Worm (Caenorhabditis elegans) whole organism, early embryonic: ENCODE data around the gene C27B7.5.

Experiments
- B0310.2 ChIP-seq: sonication (generic microtip); optimal IDR thresholded peaks from 2 replicates; lab custom pipeline; 2016; ENCODE audit warnings: mild to moderate bottlenecking, missing genetic modification characterization, missing compliant biosample characterization
- F13C5.2 ChIP-seq: sonication (generic microtip); optimal IDR thresholded peaks from 2 replicates; lab custom pipeline; 2017; ENCODE audit warnings: mild to moderate bottlenecking, missing genetic modification characterization, inconsistent platforms, missing compliant biosample characterization
- aly-1 ChIP-seq: sonication (generic microtip); optimal IDR thresholded peaks from 2 replicates; lab custom pipeline; 2016; ENCODE audit warnings: missing genetic modification characterization, missing compliant biosample characterization
- ama-1 ChIP-seq: fragments of 150-350 bp; optimal IDR thresholded peaks from 2 replicates; lab custom pipeline; 2014
- ceh-13 ChIP-seq: fragments of 200-800 bp; sonication (Bioruptor generic); optimal IDR thresholded peaks from 2 replicates; lab custom pipeline; 2018; ENCODE audit warnings: mild to moderate bottlenecking, missing genetic modification characterization, missing compliant biosample characterization
- ceh-36 ChIP-seq: sonication (generic microtip); optimal IDR thresholded peaks from 2 replicates; lab custom pipeline; 2016; ENCODE audit warnings: missing genetic modification characterization, inconsistent platforms, missing compliant biosample characterization
- ets-7 ChIP-seq: sonication (generic microtip); optimal IDR thresholded peaks from 2 replicates; lab custom pipeline; 2016; ENCODE audit warnings: missing genotype, missing genetic modification characterization, missing compliant biosample characterization
- flt-1 ChIP-seq: fragments of 200-800 bp; sonication (Bioruptor generic); IDR thresholded peaks from 2 replicates; pipeline ENCODE4 v1.3.6; 2022; ENCODE audit warnings: missing genetic modification characterization, missing compliant biosample characterization
- hmbx-1 ChIP-seq: sonication (generic microtip); optimal IDR thresholded peaks from 2 replicates; lab custom pipeline; 2016; ENCODE audit warnings: mild to moderate bottlenecking, missing genetic modification characterization, missing compliant biosample characterization
- hmg-4 ChIP-seq: fragments of 200-800 bp; sonication (Bioruptor generic); optimal IDR thresholded peaks from 2 replicates; lab custom pipeline; 2018; ENCODE audit warnings: mild to moderate bottlenecking, missing genetic modification characterization, missing compliant biosample characterization
- hnd-1 ChIP-seq: sonication (generic microtip); optimal IDR thresholded peaks from 2 replicates; lab custom pipeline; 2016; ENCODE audit warnings: missing genetic modification characterization, missing compliant biosample characterization
- pes-1 ChIP-seq: fragments of 200-800 bp; sonication (Bioruptor generic); IDR thresholded peaks from 2 replicates; pipeline ENCODE4 v1.3.6; 2022; ENCODE audit warnings: missing genetic modification reagents, missing genetic modification characterization, missing compliant biosample characterization
- scrt-1 ChIP-seq: fragments of 200-800 bp; sonication (Bioruptor generic); IDR thresholded peaks from 2 replicates; pipeline ENCODE4 v1.3.6; 2022; ENCODE audit warnings: missing genetic modification characterization, missing compliant biosample characterization
- sea-1 ChIP-seq: fragments of 200-800 bp; sonication (Bioruptor generic); conservative IDR thresholded peaks from 2 replicates; pipeline ENCODE4 v1.3.6; 2022; ENCODE audit warnings: missing genetic modification characterization, missing compliant biosample characterization
- tbx-11 ChIP-seq: fragments of 200-800 bp; sonication (Bioruptor generic); IDR thresholded peaks from 2 replicates; pipeline ENCODE4 v1.3.6; 2022; ENCODE audit warnings: missing genetic modification characterization, missing compliant biosample characterization
- tbx-37 ChIP-seq: fragments of 200-800 bp; sonication (Bioruptor generic); conservative IDR thresholded peaks from 2 replicates; pipeline ENCODE4 v1.3.6; 2022; ENCODE audit warnings: missing genetic modification reagents, missing genetic modification characterization, missing compliant biosample characterization
- tra-4 ChIP-seq: sonication (generic microtip); optimal IDR thresholded peaks from 2 replicates; lab custom pipeline; 2017; ENCODE audit warnings: missing genetic modification characterization, missing compliant biosample characterization

C27B7.5 gene

ce11 chrIV:8925990-8926389 is 24.5 kb downstream of the C27B7.5 start, which contains the start of the genes D1046.2 and cfim-2:
TSS of gene D1046.2 (minus strand) at chrIV:8926067.
TSS of gene cfim-2 (plus strand) at chrIV:8926324.
- no peak for TF ChIP-seq hmbx-1
- TF ChIP-seq sea-1 = no peak
- no peak for TF ChIP-seq aly-1
- no peak for TF ChIP-seq ceh-36
- no peak for TF ChIP-seq tbx-37 (GFP tag; lab: Robert Waterston, UW)
- TF ChIP-seq ceh-13 = no peak
- TF ChIP-seq hnd-1 (tag; lab: Kevin White, UChicago) = no peak
- no peak for TF ChIP-seq F13C5.2 (tag; lab: Kevin White, UChicago)

- TF ChIP-seq ets-7 (tag; lab: Kevin White, UChicago) = no peak
- TF ChIP-seq hnd-1 (tag; lab: Kevin White, UChicago) = no peak
- no peak for TF ChIP-seq scrt-1
Observed at ce11 chrIV:8926511-8926910, 25.1 kb downstream of the C27B7.5 start.

ce11 chrIV:8927093-8927492 is 25.6 kb downstream of the C27B7.5 start:
- peak; percentile 98 for TF ChIP-seq aly-1
- TF ChIP-seq pes-1 (GFP tag; lab: Robert Waterston, UW) = peak; percentile 97
- TF ChIP-seq tra-4 = peak; percentile 97
- peak; percentile 95 for TF ChIP-seq scrt-1
- no peak for TF ChIP-seq ama-1 (lab: Kevin White, UChicago)
- TF ChIP-seq tbx-11 (GFP tag; lab: Robert Waterston, UW) = peak; percentile 99
- peak; percentile 86 for TF ChIP-seq hnd-1 (tag; lab: Kevin White, UChicago)
- peak; percentile 97 for TF ChIP-seq B0310.2 (tag; lab: Kevin White, UChicago)
- peak; percentile 93 for TF ChIP-seq tbx-37 (GFP tag; lab: Robert Waterston, UW)
- TF ChIP-seq F13C5.2 (tag; lab: Kevin White, UChicago) = peak; percentile 96
- peak; percentile 92 for TF ChIP-seq ceh-13
- TF ChIP-seq hmbx-1 = peak; percentile 91
- peak; percentile 97 for TF ChIP-seq flt-1 (GFP tag; lab: Robert Waterston, UW)
- TF ChIP-seq sea-1 = peak; percentile 99
- peak; percentile 94 for TF ChIP-seq ets-7 (tag; lab: Kevin White, UChicago)
- TF ChIP-seq hmg-4 = peak; percentile 98
- TF ChIP-seq ceh-36 = peak; percentile 95

ce11 chrIV:8929942-8930492 is 28.6 kb downstream of the C27B7.5 start, which contains the start of the genes D1046.18 and slc-25A26:
TSS of gene D1046.18 (plus strand) at chrIV:8930242.
TSS of gene slc-25A26 (plus strand) at chrIV:8930442.
- TF ChIP-seq ama-1 (lab: Kevin White, UChicago) = no peak
- no peak for TF ChIP-seq ceh-36
- TF ChIP-seq B0310.2 (tag; lab: Kevin White, UChicago) = no peak
- TF ChIP-seq tbx-11 (GFP tag; lab: Robert Waterston, UW) = no peak
- no peak for TF ChIP-seq ceh-13
- TF ChIP-seq ets-7 (tag; lab: Kevin White, UChicago) = no peak
- no peak for TF ChIP-seq aly-1
- no peak for TF ChIP-seq F13C5.2 (tag; lab: Kevin White, UChicago)
- no peak for TF ChIP-seq scrt-1
- no peak for TF ChIP-seq hmg-4
- no peak for TF ChIP-seq pes-1 (GFP tag; lab: Robert Waterston, UW)
- TF ChIP-seq hmbx-1 = no peak
- no peak for TF ChIP-seq sea-1
- TF ChIP-seq hnd-1 (tag; lab: Kevin White, UChicago) = no peak
- no peak for TF ChIP-seq tra-4
- TF ChIP-seq tbx-37 (GFP tag; lab: Robert Waterston, UW) = no peak

- TF ChIP-seq tbx-37 (GFP tag; lab: Robert Waterston, UW) = no peak
- TF ChIP-seq hmbx-1 = no peak
- no peak for TF ChIP-seq flt-1 (GFP tag; lab: Robert Waterston, UW)
- no peak for TF ChIP-seq ceh-36
- TF ChIP-seq sea-1 = no peak
- TF ChIP-seq tra-4 = no peak
- no peak for TF ChIP-seq ets-7 (tag; lab: Kevin White, UChicago)
- TF ChIP-seq F13C5.2 (tag; lab: Kevin White, UChicago) = no peak
Observed at ce11 chrIV:8933575-8933974, 32.1 kb downstream of the C27B7.5 start, which contains the start of gene D1046.4. TSS of gene D1046.4 (plus strand) at chrIV:8933875.

- TF ChIP-seq ama-1 (lab: Kevin White, UChicago) (no peak), B0310.2 (tag; lab: Kevin White, UChicago) (no peak), tra-4 (no peak), scrt-1 (no peak), ceh-36 (no peak), ceh-13 (no peak), hmg-4 (no peak), tbx-37 (GFP tag; lab: Robert Waterston, UW) (no peak), tbx-11 (GFP tag; lab: Robert Waterston, UW) (no peak), hmbx-1 (no peak), F13C5.2 (tag; lab: Kevin White, UChicago) (no peak), aly-1 (no peak), ets-7 (tag; lab: Kevin White, UChicago) (no peak), pes-1 (GFP tag; lab: Robert Waterston, UW) (no peak), sea-1 (no peak), hnd-1 (tag; lab: Kevin White, UChicago) (no peak), flt-1 (GFP tag; lab: Robert Waterston, UW) (no peak)
Observed at ce11 chrIV:8943430-8943829, 42.0 kb downstream of the C27B7.5 start.

- TF ChIP-seq ets-7 (tag; lab: Kevin White, UChicago) = no peak
- TF ChIP-seq B0310.2 (tag; lab: Kevin White, UChicago) = no peak
- no peak for TF ChIP-seq ceh-13
Observed at ce11 chrIV:8947146-8947545, 45.7 kb downstream of the C27B7.5 start.
